Worm (Caenorhabditis elegans): ENCODE results near the gene F36H9.7.

F36H9.7 gene

ce11 chrV:1804034-1804542 lies 29.4 kb upstream of the F36H9.7 start:
- TF ChIP-seq sptf-1 (tag; optimal IDR thresholded peaks at IDR 0.05) (no peak), pha-4 (tag; optimal IDR thresholded peaks at IDR 0.05) (no peak), hlh-1 (tag; optimal IDR thresholded peaks at IDR 0.05) (no peak), elt-3 (tag; optimal IDR thresholded peaks at IDR 0.05) (no peak), snpc-4 (tag; optimal IDR thresholded peaks at IDR 0.05) (no peak), lsy-2 (tag; optimal IDR thresholded peaks at IDR 0.05) (no peak), nhr-76 (tag; optimal IDR thresholded peaks at IDR 0.05) (no peak), mls-2 (tag; optimal IDR thresholded peaks at IDR 0.05) (no peak), ham-2 (GFP tag; optimal IDR thresholded peaks at IDR 0.05) (no peak), ceh-39 (tag; optimal IDR thresholded peaks at IDR 0.05) (no peak), unc-120 (tag; optimal IDR thresholded peaks at IDR 0.05; ENCODE audit: poor library complexity, severe bottlenecking) (no peak), lin-13 (tag; optimal IDR thresholded peaks at IDR 0.05) (no peak), bed-3 (GFP tag; optimal IDR thresholded peaks at IDR 0.05) (no peak), tbx-8 (GFP tag; optimal IDR thresholded peaks at IDR 0.05) (no peak), unc-39 (tag; optimal IDR thresholded peaks at IDR 0.05) (no peak), drap-1 (GFP tag; optimal IDR thresholded peaks at IDR 0.05) (no peak), mep-1 (tag; optimal IDR thresholded peaks at IDR 0.05) (no peak), ztf-11 (tag; optimal IDR thresholded peaks at IDR 0.05) (no peak)

- no peak for TF ChIP-seq ztf-11 (tag; optimal IDR thresholded peaks at IDR 0.05)
- no peak for TF ChIP-seq ces-1 (GFP tag; optimal IDR thresholded peaks at IDR 0.05)
- TF ChIP-seq drap-1 (GFP tag; optimal IDR thresholded peaks at IDR 0.05), result no peak
- no peak for TF ChIP-seq sptf-1 (tag; optimal IDR thresholded peaks at IDR 0.05)
- no peak for TF ChIP-seq mls-2 (tag; optimal IDR thresholded peaks at IDR 0.05)
- no peak for TF ChIP-seq flh-1 (GFP tag; optimal IDR thresholded peaks at IDR 0.05)
- no peak for TF ChIP-seq cnd-1 (tag; optimal IDR thresholded peaks at IDR 0.05)
- TF ChIP-seq nhr-2 (tag; optimal IDR thresholded peaks at IDR 0.05), result no peak
- TF ChIP-seq unc-120 (tag; optimal IDR thresholded peaks at IDR 0.05; ENCODE audit: poor library complexity, severe bottlenecking), result no peak
- TF ChIP-seq mab-5 (tag; optimal IDR thresholded peaks at IDR 0.05), result no peak
- TF ChIP-seq sem-2 (GFP tag; optimal IDR thresholded peaks at IDR 0.05), result no peak
- TF ChIP-seq bed-3 (GFP tag; optimal IDR thresholded peaks at IDR 0.05), result no peak
- TF ChIP-seq M03D4.4 (tag; optimal IDR thresholded peaks at IDR 0.05), result no peak
- no peak for TF ChIP-seq ceh-43 (GFP tag; optimal IDR thresholded peaks at IDR 0.05)
Measured at ce11 chrV:1803043-1803442, 28.3 kb upstream of the F36H9.7 start, which contains the start of gene srt-41. srt-41 (minus strand) TSS chrV:1803143.

ce11 chrV:1797900-1798299 lies 23.2 kb upstream of the F36H9.7 start, which contains the start of gene F36H9.10:
F36H9.10 (plus strand) TSS chrV:1798200.
- TF ChIP-seq mab-5 (tag; optimal IDR thresholded peaks at IDR 0.05) (no peak), nhr-237 (tag; optimal IDR thresholded peaks at IDR 0.05) (no peak), ham-2 (GFP tag; optimal IDR thresholded peaks at IDR 0.05) (no peak), nhr-12 (tag; optimal IDR thresholded peaks at IDR 0.05) (no peak), ceh-83 (GFP tag; optimal IDR thresholded peaks at IDR 0.05) (no peak), zip-8 (tag; optimal IDR thresholded peaks at IDR 0.05) (no peak), cnd-1 (tag; optimal IDR thresholded peaks at IDR 0.05) (no peak), blmp-1 (tag; optimal IDR thresholded peaks at IDR 0.05) (no peak), bed-3 (GFP tag; optimal IDR thresholded peaks at IDR 0.05) (no peak)

- TF ChIP-seq drap-1 (GFP tag; optimal IDR thresholded peaks at IDR 0.05), result no peak
- no peak for TF ChIP-seq nhr-2 (tag; optimal IDR thresholded peaks at IDR 0.05)
- TF ChIP-seq nhr-237 (tag; optimal IDR thresholded peaks at IDR 0.05), result no peak
- TF ChIP-seq hlh-1 (tag; optimal IDR thresholded peaks at IDR 0.05), result no peak
Measured at ce11 chrV:1794218-1794617, 19.5 kb upstream of the F36H9.7 start, which contains the start of gene F36H9.1. F36H9.1 (plus strand) TSS chrV:1794518.

- no peak for TF ChIP-seq zip-8 (tag; optimal IDR thresholded peaks at IDR 0.05)
- no peak for TF ChIP-seq nhr-12 (tag; optimal IDR thresholded peaks at IDR 0.05)
- no peak for TF ChIP-seq ceh-39 (tag; optimal IDR thresholded peaks at IDR 0.05)
- no peak for TF ChIP-seq ces-1 (GFP tag; optimal IDR thresholded peaks at IDR 0.05)
Measured at ce11 chrV:1789495-1789894, 14.8 kb upstream of the F36H9.7 start.

ce11 chrV:1788157-1788556 lies 13.4 kb upstream of the F36H9.7 start, which contains the start of gene F36H9.2:
F36H9.2 (plus strand) TSS chrV:1788457.
- no peak for TF ChIP-seq nhr-12 (tag; optimal IDR thresholded peaks at IDR 0.05)
- no peak for TF ChIP-seq ham-2 (GFP tag; optimal IDR thresholded peaks at IDR 0.05)
- TF ChIP-seq blmp-1 (tag; optimal IDR thresholded peaks at IDR 0.05), result no peak
- TF ChIP-seq lin-13 (tag; optimal IDR thresholded peaks at IDR 0.05), result no peak
- no peak for TF ChIP-seq nhr-237 (tag; optimal IDR thresholded peaks at IDR 0.05)
- TF ChIP-seq elt-1 (tag; optimal IDR thresholded peaks at IDR 0.05; ENCODE audit: borderline replicate concordance, insufficient read depth), result no peak
- no peak for TF ChIP-seq ces-1 (GFP tag; optimal IDR thresholded peaks at IDR 0.05)
- no peak for TF ChIP-seq nhr-76 (tag; optimal IDR thresholded peaks at IDR 0.05)
